Worm (Caenorhabditis elegans): ENCODE results near the gene Y102A11A.9.

DNA sequence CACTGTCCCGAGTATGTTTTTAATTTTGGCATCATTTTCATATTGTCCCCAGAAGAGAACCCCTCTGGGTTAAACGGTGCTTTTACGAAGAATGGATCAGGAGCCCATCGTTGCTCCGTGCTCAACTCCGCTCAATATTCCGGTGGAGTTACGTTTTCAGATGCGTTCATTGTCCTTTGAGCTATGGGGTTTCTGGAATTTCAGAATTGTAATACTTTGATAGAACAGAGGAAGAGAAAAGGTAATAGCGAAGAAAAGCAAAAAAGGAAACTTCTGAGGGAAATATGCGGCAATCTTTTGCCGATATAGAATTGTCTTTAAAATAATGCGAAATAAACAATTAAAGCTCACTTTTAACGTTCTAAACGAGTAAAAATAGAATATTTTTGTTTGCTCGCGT is 15.0 kb upstream of the Y102A11A.9 start, which contains the start of gene Y40A1A.3:
- TF ChIP-seq unc-62 (GFP tag; optimal IDR thresholded peaks at IDR 0.05) (no peak), elt-1 (tag; optimal IDR thresholded peaks at IDR 0.05; ENCODE audit: borderline replicate concordance, insufficient read depth) (no peak), nhr-237 (tag; optimal IDR thresholded peaks at IDR 0.05) (no peak), unc-39 (tag; optimal IDR thresholded peaks at IDR 0.05) (no peak), sptf-1 (tag; optimal IDR thresholded peaks at IDR 0.05) (no peak), pha-4 (tag; optimal IDR thresholded peaks at IDR 0.05) (no peak), blmp-1 (tag; optimal IDR thresholded peaks at IDR 0.05) (no peak), lsy-2 (tag; optimal IDR thresholded peaks at IDR 0.05) (no peak), nhr-12 (tag; optimal IDR thresholded peaks at IDR 0.05) (no peak), M03D4.4 (tag; optimal IDR thresholded peaks at IDR 0.05) (no peak), elt-3 (tag; optimal IDR thresholded peaks at IDR 0.05) (no peak), tbx-8 (GFP tag; optimal IDR thresholded peaks at IDR 0.05) (no peak), snpc-4 (tag; optimal IDR thresholded peaks at IDR 0.05) (no peak), nhr-76 (tag; optimal IDR thresholded peaks at IDR 0.05) (no peak)

Measured in whole organism, mixed stage, embryonic.